Worm (Caenorhabditis elegans) whole organism, mixed stage, embryonic: ENCODE measurements around the gene clec-205.

ENCODE experiments used
- ceh-83 ChIP-seq: fragments of 200-800 bp; sonication (Bioruptor generic); optimal IDR thresholded peaks from 2 replicates; lab custom pipeline; 2018; ENCODE audit warnings: mild to moderate bottlenecking, missing genetic modification characterization, missing compliant biosample characterization
- elt-1 ChIP-seq: sonication (generic microtip); optimal IDR thresholded peaks from 2 replicates; lab custom pipeline; 2017; ENCODE audit warnings: missing genetic modification characterization, mild to moderate bottlenecking, missing compliant biosample characterization, antibody characterized with exemption, moderate library complexity, borderline replicate concordance; ENCODE audit not compliant: insufficient read depth
- hlh-1 ChIP-seq: fragments of 150-350 bp; optimal IDR thresholded peaks from 2 replicates; lab custom pipeline; 2014; ENCODE audit warnings: missing biosample characterization, missing genetic modification reagents, missing genetic modification characterization
- pha-4 ChIP-seq: fragments of 150-350 bp; optimal IDR thresholded peaks from 2 replicates; lab custom pipeline; 2018; ENCODE audit warnings: missing biosample characterization, missing genetic modification reagents, missing genetic modification characterization
- unc-39 ChIP-seq: fragments of 150-350 bp; optimal IDR thresholded peaks from 2 replicates; lab custom pipeline; 2014; ENCODE audit warnings: missing biosample characterization, missing genetic modification characterization
- unc-62 ChIP-seq: fragments of 150-350 bp; optimal IDR thresholded peaks from 2 replicates; lab custom pipeline; 2014; ENCODE audit warnings: missing biosample characterization, missing genetic modification reagents, missing genetic modification characterization

DNA sequence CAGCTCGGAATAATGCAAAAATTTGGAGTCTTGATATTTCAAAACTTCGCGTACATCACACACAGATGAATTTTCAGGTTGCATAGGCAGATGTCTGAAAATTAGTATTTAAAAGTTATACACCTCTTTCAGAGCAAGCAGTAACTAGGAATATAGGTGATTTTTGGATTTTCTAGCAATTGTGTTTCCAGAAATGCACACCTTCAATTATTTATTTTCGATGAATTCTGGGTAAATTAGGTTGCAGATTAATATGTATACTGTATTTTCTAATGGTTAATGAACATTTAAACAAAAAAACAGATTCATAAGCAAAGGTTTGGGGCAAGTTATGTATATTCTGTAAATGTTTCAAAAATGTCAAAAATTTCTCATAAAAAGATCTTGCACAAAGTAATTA lies 19.6 kb upstream of the clec-205 start, which contains the start of gene srab-25:
- TF ChIP-seq hlh-1 (no peak), unc-62 (GFP tag; lab: Kevin White, UChicago) (no peak), elt-1 (tag; lab: Kevin White, UChicago) (no peak), ceh-83 (no peak), pha-4 (no peak), unc-39 (tag; lab: Kevin White, UChicago) (no peak)
